Fruit fly (Drosophila melanogaster) whole organism, embryonic: ENCODE measurements around the gene Ser12.

Experiments
- Ada2b ChIP-seq: fragments of 200-800 bp; sonication (Bioruptor generic); IDR thresholded peaks from 2 replicates; pipeline ENCODE4 v1.3.6; 2022; ENCODE audit warnings: missing biosample characterization, missing genetic modification characterization
- Adf1 ChIP-seq: fragments of 200-800 bp; sonication (Bioruptor generic); IDR thresholded peaks from 2 replicates; pipeline ENCODE4 v1.3.6; 2022; ENCODE audit warnings: missing biosample characterization, missing genetic modification characterization
- Bdp1 ChIP-seq: fragments of 200-800 bp; sonication (Bioruptor generic); optimal IDR thresholded peaks from 3 replicates; lab custom pipeline; 2016; ENCODE audit warnings: missing biosample characterization, missing genetic modification characterization
- CG10209 ChIP-seq: fragments of 200-800 bp; sonication (Bioruptor generic); optimal IDR thresholded peaks from 3 replicates; lab custom pipeline; 2017; ENCODE audit warnings: missing biosample characterization, mild to moderate bottlenecking, missing genetic modification characterization, missing genetic modification reagents
- CG10462 ChIP-seq: fragments of 200-800 bp; sonication (Bioruptor generic); optimal IDR thresholded peaks from 2 replicates; lab custom pipeline; 2016; ENCODE audit warnings: missing biosample characterization, missing genetic modification characterization
- CG10979 ChIP-seq: fragments of 200-800 bp; sonication (Bioruptor generic); optimal IDR thresholded peaks from 2 replicates; lab custom pipeline; 2018; ENCODE audit warnings: missing biosample characterization, mild to moderate bottlenecking, missing genetic modification characterization, moderate library complexity
- CG11723 ChIP-seq: fragments of 200-800 bp; sonication (Bioruptor generic); optimal IDR thresholded peaks from 2 replicates; lab custom pipeline; 2017; ENCODE audit warnings: missing biosample characterization, mild to moderate bottlenecking, missing genetic modification characterization
- CG1603 ChIP-seq: fragments of 200-800 bp; sonication (Bioruptor generic); optimal IDR thresholded peaks from 2 replicates; lab custom pipeline; 2019; ENCODE audit warnings: missing biosample characterization, mild to moderate bottlenecking, missing genetic modification characterization, moderate library complexity
- CG18764 ChIP-seq: fragments of 200-800 bp; sonication (Bioruptor generic); optimal IDR thresholded peaks from 3 replicates; lab custom pipeline; 2016; ENCODE audit warnings: missing biosample characterization, missing genetic modification characterization
- CG2889 ChIP-seq: fragments of 200-800 bp; sonication (Bioruptor generic); IDR thresholded peaks from 3 replicates; pipeline ENCODE4 v1.3.6; 2022; ENCODE audit warnings: missing biosample characterization, missing genetic modification characterization
- CG32772 ChIP-seq: fragments of 200-800 bp; sonication (Bioruptor generic); IDR thresholded peaks from 2 replicates; pipeline ENCODE4 v1.3.6; 2022; ENCODE audit warnings: missing biosample characterization, missing genetic modification characterization
- CG3995 ChIP-seq: fragments of 200-800 bp; sonication (Bioruptor generic); optimal IDR thresholded peaks from 3 replicates; lab custom pipeline; 2016; ENCODE audit warnings: missing biosample characterization, missing genetic modification characterization
- CG4360 ChIP-seq: fragments of 200-800 bp; sonication (Bioruptor generic); IDR thresholded peaks from 2 replicates; pipeline ENCODE4 v1.3.6; 2022; ENCODE audit warnings: missing biosample characterization, missing genetic modification characterization
- CG6175 ChIP-seq: fragments of 200-800 bp; sonication (Bioruptor generic); IDR thresholded peaks from 3 replicates; pipeline ENCODE4 v1.3.6; 2022; ENCODE audit warnings: missing biosample characterization, missing genetic modification characterization
- CG7271 ChIP-seq: fragments of 200-800 bp; sonication (Bioruptor generic); optimal IDR thresholded peaks from 2 replicates; lab custom pipeline; 2018; ENCODE audit warnings: missing biosample characterization, mild to moderate bottlenecking, missing genetic modification characterization, moderate library complexity
- Doc2 ChIP-seq: fragments of 200-800 bp; sonication (Bioruptor generic); IDR thresholded peaks from 2 replicates; pipeline ENCODE4 v1.3.6; 2022; ENCODE audit warnings: missing biosample characterization, missing genetic modification characterization
- Dref ChIP-seq: fragments of 200-800 bp; sonication (Bioruptor generic); IDR thresholded peaks from 2 replicates; pipeline ENCODE4 v1.3.6; 2022; ENCODE audit warnings: missing biosample characterization, missing genetic modification characterization
- Gsc ChIP-seq: fragments of 200-800 bp; sonication (Bioruptor generic); IDR thresholded peaks from 2 replicates; pipeline ENCODE4 v1.3.6; 2022; ENCODE audit warnings: missing biosample characterization, missing genetic modification characterization
- Lpt ChIP-seq: fragments of >200 bp; optimal IDR thresholded peaks from 2 replicates; lab custom pipeline; 2018; ENCODE audit warnings: missing biosample characterization, missing genetic modification characterization
- Nf-YB ChIP-seq: fragments of 200-800 bp; sonication (Bioruptor generic); optimal IDR thresholded peaks from 3 replicates; lab custom pipeline; 2019; ENCODE audit warnings: missing biosample characterization, mild to moderate bottlenecking, missing genetic modification characterization, moderate library complexity
- Rfx ChIP-seq: fragments of 200-800 bp; sonication (Bioruptor generic); IDR thresholded peaks from 2 replicates; pipeline ENCODE4 v1.3.6; 2022; ENCODE audit warnings: missing biosample characterization, missing genetic modification characterization
- Sox102F ChIP-seq: fragments of 200-800 bp; sonication (Bioruptor generic); optimal IDR thresholded peaks from 2 replicates; lab custom pipeline; 2018; ENCODE audit warnings: missing biosample characterization, mild to moderate bottlenecking, missing genetic modification characterization, moderate library complexity
- Usf ChIP-seq: fragments of 200-800 bp; sonication (Bioruptor generic); optimal IDR thresholded peaks from 2 replicates; lab custom pipeline; 2017; ENCODE audit warnings: missing genotype, missing biosample characterization, missing genetic modification characterization
- aop ChIP-seq: fragments of 200-800 bp; sonication (Bioruptor generic); IDR thresholded peaks from 2 replicates; pipeline ENCODE4 v1.3.6; 2022; ENCODE audit warnings: missing biosample characterization, missing genetic modification characterization
- ara ChIP-seq: fragments of 200-800 bp; sonication (Bioruptor generic); IDR thresholded peaks from 2 replicates; pipeline ENCODE4 v1.3.6; 2022; ENCODE audit warnings: missing biosample characterization, missing genetic modification characterization
- cad ChIP-seq: fragments of >200 bp; optimal IDR thresholded peaks from 2 replicates; lab custom pipeline; 2017; ENCODE audit warnings: missing biosample characterization, missing genetic modification characterization
- caup ChIP-seq: fragments of 200-800 bp; sonication (Bioruptor generic); optimal IDR thresholded peaks from 3 replicates; lab custom pipeline; 2017; ENCODE audit warnings: missing biosample characterization, mild to moderate bottlenecking, missing genetic modification characterization, moderate library complexity; ENCODE audit not compliant: severe bottlenecking
- crp ChIP-seq, 2 experiments: fragments of 200-800 bp; sonication (Bioruptor generic); optimal IDR thresholded peaks; 2 replicates in 1 of 2; 3 replicates in 1 of 2; lab custom pipeline; 2017; ENCODE audit warnings: missing biosample characterization in 2 of 2, missing genetic modification characterization in 2 of 2, mild to moderate bottlenecking in 1 of 2, moderate library complexity in 1 of 2
- danr ChIP-seq: fragments of 200-800 bp; sonication (Bioruptor generic); IDR thresholded peaks from 2 replicates; pipeline ENCODE4 v1.3.6; 2022; ENCODE audit warnings: missing biosample characterization, missing genetic modification characterization
- dpn ChIP-seq, 2 experiments: fragments of 200-800 bp; sonication (Bioruptor generic); optimal IDR thresholded peaks; 3 replicates each; lab custom pipeline; 2016; ENCODE audit warnings: missing biosample characterization in 2 of 2, missing genetic modification characterization in 2 of 2
- esg ChIP-seq: fragments of 200-800 bp; sonication (Bioruptor generic); conservative IDR thresholded peaks from 2 replicates; pipeline ENCODE4 v1.3.6; 2022; ENCODE audit warnings: missing biosample characterization, missing genetic modification characterization
- ewg ChIP-seq: fragments of 200-800 bp; sonication (Bioruptor generic); optimal IDR thresholded peaks from 3 replicates; lab custom pipeline; 2017; ENCODE audit warnings: mild to moderate bottlenecking, missing biosample characterization, missing genetic modification reagents, missing genetic modification characterization
- exex ChIP-seq: fragments of 200-800 bp; sonication (Bioruptor generic); optimal IDR thresholded peaks from 4 replicates; lab custom pipeline; 2018; ENCODE audit warnings: missing biosample characterization, mild to moderate bottlenecking, missing genetic modification characterization, moderate library complexity
- gcm2 ChIP-seq: fragments of 200-800 bp; sonication (Bioruptor generic); optimal IDR thresholded peaks from 2 replicates; lab custom pipeline; 2016; ENCODE audit warnings: missing biosample characterization, missing genetic modification characterization
- gsb-n ChIP-seq: fragments of 200-800 bp; sonication (Bioruptor generic); optimal IDR thresholded peaks from 3 replicates; lab custom pipeline; 2018; ENCODE audit warnings: missing biosample characterization, mild to moderate bottlenecking, missing genetic modification characterization
- h ChIP-seq: fragments of >200 bp; optimal IDR thresholded peaks from 2 replicates; lab custom pipeline; 2017
- hbn ChIP-seq: fragments of 200-800 bp; sonication (Bioruptor generic); IDR thresholded peaks from 2 replicates; pipeline ENCODE4 v1.3.6; 2022; ENCODE audit warnings: missing biosample characterization, missing genetic modification characterization; ENCODE audit not compliant: partially characterized antibody
- jigr1 ChIP-seq: fragments of 200-800 bp; sonication (Bioruptor generic); IDR thresholded peaks from 3 replicates; pipeline ENCODE4 v1.3.6; 2022; ENCODE audit warnings: missing biosample characterization, missing genetic modification characterization
- jing ChIP-seq: fragments of 200-800 bp; sonication (Bioruptor generic); optimal IDR thresholded peaks from 2 replicates; lab custom pipeline; 2018; ENCODE audit warnings: missing biosample characterization, mild to moderate bottlenecking, missing genetic modification characterization
- jumu ChIP-seq: fragments of 200-800 bp; sonication (Bioruptor generic); optimal IDR thresholded peaks from 3 replicates; lab custom pipeline; 2016; ENCODE audit warnings: missing biosample characterization, missing genetic modification characterization
- luna ChIP-seq: fragments of 200-800 bp; sonication (Bioruptor generic); optimal IDR thresholded peaks from 2 replicates; lab custom pipeline; 2016; ENCODE audit warnings: missing biosample characterization, missing genetic modification characterization
- maf-S ChIP-seq: fragments of 200-800 bp; sonication (Bioruptor generic); optimal IDR thresholded peaks from 2 replicates; lab custom pipeline; 2016; ENCODE audit warnings: missing biosample characterization, missing genetic modification characterization
- ro ChIP-seq: fragments of 200-800 bp; sonication (Bioruptor generic); IDR thresholded peaks from 2 replicates; pipeline ENCODE4 v1.3.6; 2022; ENCODE audit warnings: missing biosample characterization, missing genetic modification characterization
- row ChIP-seq: fragments of 200-800 bp; sonication (Bioruptor generic); IDR thresholded peaks from 3 replicates; pipeline ENCODE4 v1.3.6; 2022; ENCODE audit warnings: missing biosample characterization, missing genetic modification characterization
- run ChIP-seq: fragments of 200-800 bp; sonication (Bioruptor generic); optimal IDR thresholded peaks from 3 replicates; lab custom pipeline; 2018; ENCODE audit warnings: missing biosample characterization, mild to moderate bottlenecking, missing genetic modification characterization
- sd ChIP-seq: fragments of 200-800 bp; sonication (Bioruptor generic); optimal IDR thresholded peaks from 3 replicates; lab custom pipeline; 2018; ENCODE audit warnings: missing biosample characterization, mild to moderate bottlenecking, missing genetic modification characterization, moderate library complexity
- sens ChIP-seq: fragments of 200-800 bp; sonication (Bioruptor generic); peaks from one replicate; lab custom pipeline; 2016; ENCODE audit warnings: missing biosample characterization, missing genetic modification characterization
- sens-2 ChIP-seq: fragments of 200-800 bp; sonication (Bioruptor generic); IDR thresholded peaks from 2 replicates; pipeline ENCODE4 v1.3.6; 2022; ENCODE audit warnings: missing biosample characterization, missing genetic modification characterization
- sima ChIP-seq: fragments of 200-800 bp; sonication (Bioruptor generic); optimal IDR thresholded peaks from 2 replicates; lab custom pipeline; 2016; ENCODE audit warnings: missing biosample characterization, missing genetic modification characterization
- zfh2 ChIP-seq: fragments of 200-800 bp; sonication (Bioruptor generic); optimal IDR thresholded peaks from 2 replicates; lab custom pipeline; 2016; ENCODE audit warnings: missing biosample characterization, missing genetic modification characterization

The Ser12 gene

dm6 chr2L:2202018-2202852 lies 48.8 kb downstream of the Ser12 start (continued):
- TF ChIP-seq sens, result peak; percentile 100
- TF ChIP-seq gsb-n (tag; lab: Kevin White, UChicago), result peak; percentile 100
- peak; percentile 47 for TF ChIP-seq CG3995 (GFP tag; lab: Kevin White, UChicago)
- TF ChIP-seq dpn (GFP tag; optimal IDR thresholded peaks at IDR 0.05; lab: Kevin White, UChicago), result peak; percentile 97 to 98
- TF ChIP-seq cad (GFP tag; lab: Kevin White, UChicago), result no peak
- TF ChIP-seq sd, result peak; percentile 83
- TF ChIP-seq zfh2, result no peak
- peak; percentile 98 for TF ChIP-seq CG18764 (GFP tag; lab: Kevin White, UChicago)
- peak; percentile 98 for TF ChIP-seq row (GFP tag; lab: Robert Waterston, UW)
- TF ChIP-seq Dref (GFP tag; lab: Robert Waterston, UW), result no peak
- TF ChIP-seq Rfx (GFP tag; lab: Robert Waterston, UW), result peak; percentile 78
- no peak for TF ChIP-seq luna (GFP tag; lab: Kevin White, UChicago)
- TF ChIP-seq run (tag; lab: Kevin White, UChicago), result peak; percentile 98
- peak; percentile 99 for TF ChIP-seq ro (GFP tag; lab: Robert Waterston, UW)
- peak; percentile 86 for TF ChIP-seq Doc2 (GFP tag; lab: Robert Waterston, UW)
- peak; percentile 87 for TF ChIP-seq caup (GFP tag; lab: Kevin White, UChicago)
- peak; percentile 90 for TF ChIP-seq Nf-YB
- TF ChIP-seq hbn (GFP tag; lab: Robert Waterston, UW), result peak; percentile 30
- TF ChIP-seq sens-2 (GFP tag; lab: Robert Waterston, UW), result peak; percentile 99
- TF ChIP-seq CG10209, result peak; percentile 98
- TF ChIP-seq h (lab: Kevin White, UChicago), result no peak
- peak; percentile 92 for TF ChIP-seq Bdp1
- peak; percentile 98 for TF ChIP-seq esg
- TF ChIP-seq CG4360, result peak; percentile 93
- TF ChIP-seq CG7271 (tag; lab: Kevin White, UChicago), result peak; percentile 99
- TF ChIP-seq Sox102F (GFP tag; lab: Kevin White, UChicago), result peak; percentile 100
- peak; percentile 77 for TF ChIP-seq CG6175 (GFP tag; lab: Robert Waterston, UW)
- peak; percentile 99 for TF ChIP-seq jing
- TF ChIP-seq jigr1 (GFP tag; lab: Robert Waterston, UW), result peak; percentile 97
- TF ChIP-seq CG10979, result peak; percentile 100
- TF ChIP-seq Ada2b (GFP tag; lab: Robert Waterston, UW), result peak; percentile 99
- TF ChIP-seq gcm2, result peak; percentile 95
- TF ChIP-seq ewg (GFP tag; lab: Kevin White, UChicago), result peak; percentile 99
- TF ChIP-seq Gsc, result peak; percentile 98
- TF ChIP-seq exex (tag; lab: Kevin White, UChicago), result peak; percentile 59
- TF ChIP-seq CG10462 (GFP tag; lab: Kevin White, UChicago), result peak; percentile 99
- peak; percentile 90 for TF ChIP-seq sima (GFP tag; lab: Kevin White, UChicago)
- TF ChIP-seq Lpt (GFP tag; lab: Kevin White, UChicago), result no peak
- TF ChIP-seq CG2889, result peak; percentile 94
- TF ChIP-seq aop (GFP tag; lab: Robert Waterston, UW), result peak; percentile 98
- peak; percentile 52 to 73 for TF ChIP-seq crp (GFP tag; optimal IDR thresholded peaks at IDR 0.05; lab: Kevin White, UChicago)
- TF ChIP-seq danr (GFP tag; lab: Robert Waterston, UW), result peak; percentile 96
- peak; percentile 99 for TF ChIP-seq CG1603 (tag; lab: Kevin White, UChicago)
- peak; percentile 98 for TF ChIP-seq jumu (GFP tag; lab: Kevin White, UChicago)
- no peak for TF ChIP-seq Adf1 (GFP tag; lab: Robert Waterston, UW)
- peak; percentile 100 for TF ChIP-seq ara
- TF ChIP-seq CG11723 (GFP tag; lab: Kevin White, UChicago), result peak; percentile 97
- TF ChIP-seq CG32772 (GFP tag; lab: Robert Waterston, UW), result peak; percentile 99
- TF ChIP-seq Usf (GFP tag; lab: Kevin White, UChicago), result peak; percentile 93
- peak; percentile 96 for TF ChIP-seq maf-S
